Worm (Caenorhabditis elegans) whole organism, midembryonic: ENCODE data around the gene elpc-3.

Source experiments
- T22C8.4 ChIP-seq: fragments of 200-800 bp; sonication (Bioruptor generic); IDR thresholded peaks from 2 replicates; pipeline ENCODE4 v1.3.6; 2022; ENCODE audit warnings: missing genetic modification characterization, missing compliant biosample characterization
- cog-1 ChIP-seq: sonication (generic microtip); optimal IDR thresholded peaks from 2 replicates; lab custom pipeline; 2016; ENCODE audit warnings: missing genetic modification characterization, missing compliant biosample characterization
- flt-1 ChIP-seq: fragments of 200-800 bp; sonication (Bioruptor generic); IDR thresholded peaks from 2 replicates; pipeline ENCODE4 v1.3.6; 2022; ENCODE audit warnings: missing genetic modification characterization, missing compliant biosample characterization
- klf-2 ChIP-seq: fragments of 200-800 bp; sonication (Bioruptor generic); conservative IDR thresholded peaks from 2 replicates; pipeline ENCODE4 v1.3.6; 2022; ENCODE audit warnings: missing genetic modification reagents, missing genetic modification characterization, missing compliant biosample characterization
- med-1 ChIP-seq: sonication (generic microtip); optimal IDR thresholded peaks from 2 replicates; lab custom pipeline; 2017; ENCODE audit warnings: missing genetic modification characterization, mild to moderate bottlenecking, missing compliant biosample characterization, antibody characterized with exemption, missing genetic modification reagents; ENCODE audit not compliant: insufficient read depth
- ref-1 ChIP-seq: fragments of 200-800 bp; sonication (Bioruptor generic); conservative IDR thresholded peaks from 2 replicates; pipeline ENCODE4 v1.3.6; 2022; ENCODE audit warnings: missing genetic modification reagents, missing genetic modification characterization, missing compliant biosample characterization
- tab-1 ChIP-seq: fragments of 200-800 bp; sonication (Bioruptor generic); IDR thresholded peaks from 2 replicates; pipeline ENCODE4 v1.3.6; 2022; ENCODE audit warnings: missing genetic modification characterization, missing compliant biosample characterization
- ztf-23 ChIP-seq: fragments of 200-800 bp; sonication (Bioruptor generic); IDR thresholded peaks from 2 replicates; pipeline ENCODE4 v1.3.6; 2022; ENCODE audit warnings: missing genetic modification reagents, missing genetic modification characterization, missing compliant biosample characterization
- ztf-29 ChIP-seq: fragments of 200-800 bp; sonication (Bioruptor generic); IDR thresholded peaks from 2 replicates; pipeline ENCODE4 v1.3.6; 2022; ENCODE audit warnings: missing genetic modification reagents, missing genetic modification characterization, missing compliant biosample characterization

elpc-3 gene

DNA sequence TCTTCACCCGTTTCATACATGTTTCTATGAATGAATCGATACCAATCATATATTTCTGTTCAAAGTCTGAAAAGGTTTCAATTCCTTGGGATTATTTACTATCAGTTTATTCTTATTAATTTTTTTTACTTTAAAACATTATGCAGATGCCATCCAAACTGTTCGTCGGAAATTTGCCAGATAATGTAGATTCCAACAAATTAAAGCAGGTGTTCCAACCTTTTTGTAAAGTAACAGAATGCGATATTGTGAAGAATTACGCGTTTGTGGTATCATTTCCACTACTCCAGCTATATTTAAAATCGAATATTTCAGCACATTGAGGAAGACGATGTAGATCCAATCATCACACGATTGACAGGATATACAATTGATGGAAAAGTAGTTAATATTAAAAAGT is 10.9 kb upstream of the elpc-3 start, which contains the start of gene rnp-1:
rnp-1 (plus strand) TSS at position 145 of the 400 bp plus-strand sequence.
- TF ChIP-seq ref-1 (GFP tag; lab: Robert Waterston, UW) (no peak), med-1 (GFP tag; lab: Kevin White, UChicago) (no peak), tab-1 (GFP tag; lab: Robert Waterston, UW) (no peak), ztf-29 (GFP tag; lab: Robert Waterston, UW) (no peak), flt-1 (GFP tag; lab: Robert Waterston, UW) (no peak), T22C8.4 (GFP tag; lab: Robert Waterston, UW) (no peak), cog-1 (tag; lab: Kevin White, UChicago) (no peak), klf-2 (GFP tag; lab: Robert Waterston, UW) (no peak), ztf-23 (GFP tag; lab: Robert Waterston, UW) (no peak)

DNA sequence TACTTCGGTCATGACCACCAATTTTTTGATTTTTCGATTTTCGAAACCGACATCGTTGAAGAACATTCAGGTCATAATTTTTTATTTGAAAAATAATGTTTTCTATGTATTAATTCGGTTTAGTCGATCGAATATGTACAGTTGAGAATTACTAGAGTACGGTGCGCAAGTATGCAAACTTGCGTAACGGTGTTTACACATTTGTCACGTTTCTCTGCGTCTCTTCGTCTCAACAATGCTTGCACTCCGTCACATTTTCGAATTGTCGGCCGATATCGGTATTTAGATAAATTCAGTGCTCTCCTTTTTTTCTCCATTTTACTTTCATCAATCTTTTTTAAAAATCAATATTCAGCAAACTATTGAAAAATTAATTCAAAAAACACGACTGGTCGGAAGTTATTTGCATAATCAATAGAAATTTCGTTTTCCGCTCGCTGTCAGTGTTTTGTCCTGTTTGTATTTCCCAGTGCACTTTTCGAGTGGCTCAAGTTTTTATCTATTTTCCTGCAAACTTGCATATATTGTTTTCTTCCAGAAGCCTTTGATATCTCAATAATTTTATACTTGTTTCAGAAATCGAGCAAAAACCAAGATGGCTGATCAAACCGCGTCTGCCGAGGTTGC is 9.8 kb upstream of the elpc-3 start, which contains the start of gene dpy-30:
dpy-30 (plus strand) TSS at position 577 of the 627 bp plus-strand sequence.
- no peak for TF ChIP-seq med-1 (GFP tag; lab: Kevin White, UChicago)
- no peak for TF ChIP-seq ztf-23 (GFP tag; lab: Robert Waterston, UW)
- no peak for TF ChIP-seq cog-1 (tag; lab: Kevin White, UChicago)
- TF ChIP-seq T22C8.4 (GFP tag; lab: Robert Waterston, UW) = no peak
- no peak for TF ChIP-seq ztf-29 (GFP tag; lab: Robert Waterston, UW)
- TF ChIP-seq flt-1 (GFP tag; lab: Robert Waterston, UW) = no peak
- TF ChIP-seq ref-1 (GFP tag; lab: Robert Waterston, UW) = no peak
- no peak for TF ChIP-seq klf-2 (GFP tag; lab: Robert Waterston, UW)
- no peak for TF ChIP-seq tab-1 (GFP tag; lab: Robert Waterston, UW)

DNA sequence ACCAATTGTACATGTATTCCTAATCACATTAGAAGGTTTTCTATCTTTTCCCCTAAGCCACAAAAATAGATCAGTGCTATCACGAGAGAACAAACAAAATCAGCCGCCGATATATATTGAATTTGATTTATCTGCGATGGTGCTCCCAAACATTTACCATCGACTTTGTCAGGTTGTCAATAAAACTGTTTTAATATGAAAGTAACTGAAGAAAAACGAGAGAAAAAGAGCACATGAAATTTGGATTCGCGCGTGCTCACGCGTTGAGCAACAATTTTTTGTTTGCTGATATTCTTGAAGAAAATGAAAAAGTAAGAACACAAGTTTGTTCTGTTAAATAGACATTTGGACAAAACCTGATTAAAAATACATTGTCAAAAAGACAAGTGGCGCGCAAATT is 7.6 kb upstream of the elpc-3 start:
- TF ChIP-seq T22C8.4 (GFP tag; lab: Robert Waterston, UW) (no peak), med-1 (GFP tag; lab: Kevin White, UChicago) (no peak), tab-1 (GFP tag; lab: Robert Waterston, UW) (no peak), flt-1 (GFP tag; lab: Robert Waterston, UW) (no peak), ref-1 (GFP tag; lab: Robert Waterston, UW) (no peak)

DNA sequence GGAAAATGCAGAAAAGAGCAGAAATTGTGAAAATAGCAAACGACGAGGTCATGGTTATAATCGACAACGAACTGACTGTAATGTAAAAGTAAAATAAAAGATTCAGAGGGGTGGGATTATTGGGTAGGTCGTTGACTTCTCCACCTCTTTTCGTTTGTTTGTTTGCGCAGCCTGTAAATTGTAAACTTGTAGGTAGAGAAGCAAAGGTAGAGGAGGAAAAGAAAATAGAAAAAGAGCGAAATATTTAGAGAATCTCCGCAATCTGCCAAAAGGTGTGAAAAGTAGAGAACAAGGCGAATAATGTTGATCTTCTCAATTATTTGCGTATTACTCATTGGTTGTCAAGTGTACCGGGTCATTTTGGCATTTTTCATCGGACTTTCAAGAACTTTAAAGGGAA is 6.1 kb upstream of the elpc-3 start, which contains the start of gene ZK863.8:
ZK863.8 (minus strand) TSS at position 173 of the 400 bp plus-strand sequence.
- TF ChIP-seq tab-1 (GFP tag; lab: Robert Waterston, UW) = no peak
- no peak for TF ChIP-seq med-1 (GFP tag; lab: Kevin White, UChicago)
- TF ChIP-seq cog-1 (tag; lab: Kevin White, UChicago) = no peak
- TF ChIP-seq ztf-29 (GFP tag; lab: Robert Waterston, UW) = no peak
- TF ChIP-seq klf-2 (GFP tag; lab: Robert Waterston, UW) = no peak
- TF ChIP-seq flt-1 (GFP tag; lab: Robert Waterston, UW) = no peak
- no peak for TF ChIP-seq ref-1 (GFP tag; lab: Robert Waterston, UW)
- TF ChIP-seq ztf-23 (GFP tag; lab: Robert Waterston, UW) = no peak
- no peak for TF ChIP-seq T22C8.4 (GFP tag; lab: Robert Waterston, UW)

DNA sequence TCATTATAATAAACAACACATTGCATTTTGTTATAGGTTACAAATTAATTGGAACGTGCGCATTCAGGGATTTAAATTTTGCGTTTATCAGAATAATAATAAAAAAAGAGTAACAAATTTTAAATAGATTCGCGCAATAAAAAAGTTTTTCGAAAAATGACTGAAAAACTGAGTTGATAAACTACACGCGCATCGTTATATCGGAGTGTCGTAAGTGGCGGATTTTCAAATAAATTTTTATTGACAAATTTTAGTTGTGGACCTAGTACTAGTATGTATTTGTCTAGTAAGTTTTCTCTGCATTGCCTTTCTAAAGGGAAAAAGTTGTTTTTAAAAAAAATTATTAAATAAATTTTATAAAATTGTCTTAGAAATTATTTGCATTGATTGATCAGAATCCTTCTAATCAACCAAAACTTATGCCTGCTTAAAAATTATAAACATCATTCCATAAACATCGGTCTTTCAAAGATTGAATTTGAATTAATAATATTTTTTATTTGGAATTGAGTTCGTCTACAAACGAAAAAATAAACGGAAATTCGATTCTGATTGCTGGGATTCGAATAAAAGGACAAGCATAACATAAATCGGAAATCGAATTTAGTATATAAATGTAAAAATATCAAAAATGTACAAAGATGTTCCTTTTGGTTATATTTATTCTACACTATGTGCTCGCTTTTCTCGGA is 3.2 kb upstream of the elpc-3 start, which contains the start of gene srd-4:
srd-4 (plus strand) TSS at position 642 of the 692 bp plus-strand sequence.
- TF ChIP-seq klf-2 (GFP tag; lab: Robert Waterston, UW) (no peak), tab-1 (GFP tag; lab: Robert Waterston, UW) (no peak), med-1 (GFP tag; lab: Kevin White, UChicago) (no peak), ref-1 (GFP tag; lab: Robert Waterston, UW) (no peak), ztf-29 (GFP tag; lab: Robert Waterston, UW) (no peak), ztf-23 (GFP tag; lab: Robert Waterston, UW) (no peak), T22C8.4 (GFP tag; lab: Robert Waterston, UW) (no peak), flt-1 (GFP tag; lab: Robert Waterston, UW) (no peak), cog-1 (tag; lab: Kevin White, UChicago) (no peak)

DNA sequence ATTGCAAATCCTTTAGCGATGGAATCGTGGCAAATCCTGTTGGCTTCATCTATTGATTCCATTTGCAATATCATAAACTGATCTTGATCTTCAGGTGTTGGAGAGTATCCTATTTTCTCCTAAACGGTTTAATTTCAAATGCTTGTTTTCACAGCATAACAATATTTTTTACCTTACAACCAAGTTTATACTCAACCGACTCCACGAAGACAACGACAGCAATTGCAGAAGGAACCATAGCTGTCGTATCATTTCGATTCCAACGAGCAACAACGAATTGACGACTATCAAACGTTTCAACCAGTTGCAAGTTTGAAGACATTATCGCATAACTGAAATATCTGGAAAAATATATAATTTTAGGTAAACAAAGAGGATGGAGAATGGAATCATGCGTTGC is 2.6 kb upstream of the elpc-3 start, which contains the start of gene usip-1:
usip-1 (minus strand) TSS at position 341 of the 400 bp plus-strand sequence.
- TF ChIP-seq T22C8.4 (GFP tag; lab: Robert Waterston, UW) (no peak), cog-1 (tag; lab: Kevin White, UChicago) (no peak), ztf-29 (GFP tag; lab: Robert Waterston, UW) (no peak), tab-1 (GFP tag; lab: Robert Waterston, UW) (no peak), klf-2 (GFP tag; lab: Robert Waterston, UW) (no peak), ztf-23 (GFP tag; lab: Robert Waterston, UW) (no peak), ref-1 (GFP tag; lab: Robert Waterston, UW) (no peak), med-1 (GFP tag; lab: Kevin White, UChicago) (no peak), flt-1 (GFP tag; lab: Robert Waterston, UW) (no peak)

DNA sequence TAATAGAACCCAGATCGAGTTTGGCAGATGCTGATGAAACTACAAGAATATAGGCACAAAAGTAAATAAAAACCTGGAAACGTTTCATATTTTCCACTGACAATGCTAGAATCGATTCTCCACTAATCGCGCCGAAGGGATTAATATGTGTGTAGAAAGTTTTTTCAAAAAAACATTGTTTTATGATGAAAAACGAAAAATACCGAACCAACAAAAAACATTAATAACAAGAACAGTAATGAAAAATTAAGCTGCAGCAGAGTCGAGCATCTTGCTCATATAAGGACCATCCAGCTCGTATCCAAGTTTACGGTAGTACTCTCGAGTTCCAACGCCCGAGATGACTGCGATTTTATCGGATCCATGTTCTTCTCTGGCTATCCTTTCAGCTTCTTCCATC is 1.9 kb downstream of the elpc-3 start, which contains the start of gene clec-224:
clec-224 (minus strand) TSS at position 101 of the 400 bp plus-strand sequence.
- TF ChIP-seq med-1 (GFP tag; lab: Kevin White, UChicago) = no peak
- TF ChIP-seq flt-1 (GFP tag; lab: Robert Waterston, UW) = no peak
- TF ChIP-seq ztf-29 (GFP tag; lab: Robert Waterston, UW) = no peak
- TF ChIP-seq cog-1 (tag; lab: Kevin White, UChicago) = no peak

DNA sequence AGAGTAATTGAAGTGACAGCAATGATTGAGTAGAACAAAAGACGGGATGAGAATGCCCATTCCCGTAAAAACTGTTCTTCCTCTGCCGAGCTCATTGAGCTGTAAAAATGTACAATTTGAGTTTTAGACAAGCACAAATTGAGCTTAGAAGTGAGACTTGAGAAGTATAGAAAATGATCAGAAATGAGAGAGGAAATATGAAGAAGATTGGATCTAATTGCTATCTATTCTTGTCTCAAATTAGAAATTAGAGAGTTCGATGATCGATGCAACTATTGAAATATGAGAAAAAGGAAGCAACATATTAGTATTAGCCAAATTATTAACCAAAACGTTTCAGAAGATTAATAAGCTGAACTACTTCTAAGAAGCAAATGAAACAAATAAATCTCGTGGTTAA is 11.1 kb downstream of the elpc-3 start, which contains the start of gene ZK863.1:
ZK863.1 (minus strand) TSS at position 101 of the 400 bp plus-strand sequence.
- TF ChIP-seq ztf-29 (GFP tag; lab: Robert Waterston, UW) (no peak), flt-1 (GFP tag; lab: Robert Waterston, UW) (no peak), med-1 (GFP tag; lab: Kevin White, UChicago) (no peak), tab-1 (GFP tag; lab: Robert Waterston, UW) (no peak), ref-1 (GFP tag; lab: Robert Waterston, UW) (no peak)
